Fruit fly (Drosophila melanogaster): ENCODE results near the gene grn.

The grn gene

dm6 chr3R:8197137-8197536 lies 15.9 kb upstream of the grn start (continued):
- TF ChIP-seq CG33557 (GFP tag; optimal IDR thresholded peaks at IDR 0.05) (peak; percentile 20), CG5245 (GFP tag; optimal IDR thresholded peaks at IDR 0.05) (peak; percentile 23), CG15696 (tag; optimal IDR thresholded peaks at IDR 0.05) (peak; percentile 73), chif (GFP tag; optimal IDR thresholded peaks at IDR 0.05) (peak; percentile 16 to 51), CG8478 (optimal IDR thresholded peaks at IDR 0.05) (no peak), CG2202 (tag; optimal IDR thresholded peaks at IDR 0.05) (peak; percentile 38), CG6813 (GFP tag; optimal IDR thresholded peaks at IDR 0.05) (peak; percentile 4), CG12219 (GFP tag; optimal IDR thresholded peaks at IDR 0.05) (no peak), caup (GFP tag; optimal IDR thresholded peaks at IDR 0.05; ENCODE audit: severe bottlenecking) (no peak), vvl (GFP tag; IDR thresholded peaks at IDR 0.05) (0 out of 2 replicates have a peak, but pooled peaks have one; percentile 11), peb (GFP tag; IDR thresholded peaks at IDR 0.05) (no peak), knrl (GFP tag; IDR thresholded peaks at IDR 0.05; ENCODE audit: partially characterized antibody) (no peak), D (optimal IDR thresholded peaks at IDR 0.05) (no peak), D (GFP tag; optimal IDR thresholded peaks at IDR 0.05) (peak; percentile 20), tap (tag; optimal IDR thresholded peaks at IDR 0.05) (no peak), ranshi (GFP tag; IDR thresholded peaks at IDR 0.05) (no peak), tup (GFP tag; optimal IDR thresholded peaks at IDR 0.05) (no peak), zf30C (GFP tag; optimal IDR thresholded peaks at IDR 0.05) (peak; percentile 54), CG14710 (tag; optimal IDR thresholded peaks at IDR 0.05) (peak; percentile 42), tin (GFP tag; optimal IDR thresholded peaks at IDR 0.05) (peak; percentile 24), fd96Cb (tag; optimal IDR thresholded peaks at IDR 0.05) (peak; percentile 10), gem (tag; optimal IDR thresholded peaks at IDR 0.05) (peak; percentile 49), CG17359 (tag; optimal IDR thresholded peaks at IDR 0.05) (no peak), jumu (GFP tag; optimal IDR thresholded peaks at IDR 0.05) (no peak), CG6683 (GFP tag; optimal IDR thresholded peaks at IDR 0.05) (no peak), Atf-2 (GFP tag; optimal IDR thresholded peaks at IDR 0.05) (peak; percentile 21), CG30431 (GFP tag; optimal IDR thresholded peaks at IDR 0.05) (peak; percentile 37), sc (optimal IDR thresholded peaks at IDR 0.05) (no peak), sc (GFP tag; optimal IDR thresholded peaks at IDR 0.05) (peak; percentile 27), row (GFP tag; IDR thresholded peaks at IDR 0.05) (peak; percentile 46; the same call in 2 of the 3 replicates), unpg (GFP tag; optimal IDR thresholded peaks at IDR 0.05) (peak; percentile 9), CG11085 (GFP tag; IDR thresholded peaks at IDR 0.05) (no peak), Aef1 (GFP tag; IDR thresholded peaks at IDR 0.05) (no peak), CG30403 (GFP tag; optimal IDR thresholded peaks at IDR 0.05) (peak; percentile 5)

dm6 chr3R:8195049-8195448 lies 13.8 kb upstream of the grn start:
- TF ChIP-seq abd-A (tag; optimal IDR thresholded peaks at IDR 0.05) (peak; percentile 68), her (GFP tag; optimal IDR thresholded peaks at IDR 0.05) (no peak), grn (GFP tag; optimal IDR thresholded peaks at IDR 0.05) (peak; percentile 6), Sin3A (optimal IDR thresholded peaks at IDR 0.05) (no peak), crol (GFP tag; IDR thresholded peaks at IDR 0.05) (peak; percentile 82), gsb-n (tag; optimal IDR thresholded peaks at IDR 0.05) (no peak), Nf-YB (GFP tag; optimal IDR thresholded peaks at IDR 0.05) (peak; percentile 15), Nf-YC (tag; optimal IDR thresholded peaks at IDR 0.05) (peak; percentile 47), CG14965 (GFP tag; optimal IDR thresholded peaks at IDR 0.05; ENCODE audit: borderline replicate concordance) (no peak), CG11456 (GFP tag; IDR thresholded peaks at IDR 0.05) (0 out of 3 replicates have a peak, but pooled peaks have one; percentile 33)

All from whole organism, embryonic.